Fruit fly (Drosophila melanogaster): Measurements from ENCODE around the gene He.

Gene He

DNA sequence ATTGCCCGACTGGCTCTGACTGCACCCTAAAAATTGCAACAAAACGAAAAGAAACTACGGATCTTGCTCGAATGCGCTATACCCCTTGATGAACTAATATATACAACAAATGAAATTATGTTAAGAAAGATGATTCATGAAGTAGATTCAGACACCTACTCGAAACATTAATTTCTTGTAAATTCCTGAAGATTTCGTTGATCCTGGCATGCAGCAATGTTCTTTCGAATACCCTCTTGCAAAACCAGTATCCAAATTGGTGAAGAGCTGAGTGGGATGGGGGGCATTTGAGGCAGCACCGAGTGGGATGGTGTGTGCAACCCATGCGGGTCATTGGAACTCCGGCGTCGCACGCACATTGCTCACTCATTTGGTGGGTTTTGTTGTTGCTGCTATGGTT, 17.0 kb downstream of the He start (continued):
- TF ChIP-seq CG6272 (GFP tag; IDR thresholded peaks at IDR 0.05) (no peak), Drgx (GFP tag; IDR thresholded peaks at IDR 0.05) (peak; percentile 97), en (GFP tag; optimal IDR thresholded peaks at IDR 0.05) (no peak), CG14965 (GFP tag; optimal IDR thresholded peaks at IDR 0.05; ENCODE audit: borderline replicate concordance) (no peak), CG13296 (GFP tag; optimal IDR thresholded peaks at IDR 0.05) (no peak), Rx (GFP tag; IDR thresholded peaks at IDR 0.05) (no peak), ftz-f1 (GFP tag; optimal IDR thresholded peaks at IDR 0.05) (no peak), esg (GFP tag; conservative IDR thresholded peaks at IDR 0.05) (0 out of 2 replicates have a peak, but pooled peaks have one; percentile 24), jumu (GFP tag; optimal IDR thresholded peaks at IDR 0.05) (no peak), Blimp-1 (GFP tag; optimal IDR thresholded peaks at IDR 0.05) (peak; percentile 31), tgo (GFP tag; IDR thresholded peaks at IDR 0.05) (peak; percentile 37; the same call in 1 of the 3 replicates), CG1603 (tag; optimal IDR thresholded peaks at IDR 0.05) (no peak), Gsc (GFP tag; IDR thresholded peaks at IDR 0.05) (no peak), Sox102F (GFP tag; optimal IDR thresholded peaks at IDR 0.05) (peak; percentile 35), gcm (GFP tag; optimal IDR thresholded peaks at IDR 0.05) (peak; percentile 82), gfzf (GFP tag; optimal IDR thresholded peaks at IDR 0.05) (no peak), nau (GFP tag; optimal IDR thresholded peaks at IDR 0.05) (no peak), CG11247 (GFP tag; IDR thresholded peaks at IDR 0.05) (0 out of 2 replicates have a peak, but pooled peaks have one; percentile 8), Dek (tag; optimal IDR thresholded peaks at IDR 0.05) (no peak), CG8388 (GFP tag; optimal IDR thresholded peaks at IDR 0.05) (no peak), Taf1 (GFP tag; IDR thresholded peaks at IDR 0.05) (no peak), tin (GFP tag; optimal IDR thresholded peaks at IDR 0.05) (no peak), Ravus (GFP tag; IDR thresholded peaks at IDR 0.05) (no peak), chinmo (GFP tag; IDR thresholded peaks at IDR 0.05; ENCODE audit: partially characterized antibody) (no peak), lilli (GFP tag; optimal IDR thresholded peaks at IDR 0.05) (no peak), CG4282 (GFP tag; optimal IDR thresholded peaks at IDR 0.05) (no peak), CG12219 (GFP tag; optimal IDR thresholded peaks at IDR 0.05) (no peak), CG34376 (GFP tag; optimal IDR thresholded peaks at IDR 0.05) (no peak), CG6854 (GFP tag; optimal IDR thresholded peaks at IDR 0.05) (no peak), grn (GFP tag; optimal IDR thresholded peaks at IDR 0.05) (no peak), CG33213 (GFP tag; optimal IDR thresholded peaks at IDR 0.05) (no peak), maf-S (GFP tag; optimal IDR thresholded peaks at IDR 0.05) (no peak), pan (optimal IDR thresholded peaks at IDR 0.05) (no peak), pan (GFP tag; optimal IDR thresholded peaks at IDR 0.05 in 1 of 2, IDR thresholded peaks at IDR 0.05 in 1 of 2) (peak in 1 of 2 experiments; percentile 21), CG18262 (tag; optimal IDR thresholded peaks at IDR 0.05) (no peak), Doc3 (GFP tag; IDR thresholded peaks at IDR 0.05; ENCODE audit: partially characterized antibody) (no peak), ara (GFP tag; IDR thresholded peaks at IDR 0.05) (peak; percentile 18; the same call in 1 of the 2 replicates), corto (GFP tag; optimal IDR thresholded peaks at IDR 0.05) (peak; percentile 70), bsh (GFP tag; optimal IDR thresholded peaks at IDR 0.05) (peak in 1 of 2 experiments; percentile 84), CG15011 (GFP tag; optimal IDR thresholded peaks at IDR 0.05) (no peak), lola (GFP tag; optimal IDR thresholded peaks at IDR 0.05) (no peak), h (optimal IDR thresholded peaks at IDR 0.05) (no peak), B-H1 (GFP tag; IDR thresholded peaks at IDR 0.05) (no peak), Nf-YB (GFP tag; optimal IDR thresholded peaks at IDR 0.05) (no peak), psq (GFP tag; optimal IDR thresholded peaks at IDR 0.05) (no peak), CG4730 (GFP tag; IDR thresholded peaks at IDR 0.05) (peak; percentile 10; the same call in 1 of the 2 replicates), Hand (GFP tag; optimal IDR thresholded peaks at IDR 0.05) (no peak), Dp (GFP tag; optimal IDR thresholded peaks at IDR 0.05) (no peak), zen (tag; optimal IDR thresholded peaks at IDR 0.05) (no peak), Ptx1 (GFP tag; IDR thresholded peaks at IDR 0.05) (0 out of 2 replicates have a peak, but pooled peaks have one; percentile 22), stwl (tag; optimal IDR thresholded peaks at IDR 0.05) (no peak)

All from whole organism, embryonic.